Fruit fly (Drosophila melanogaster) Kc167 (cell line): ENCODE data around the gene CG17154.

ENCODE experiments used
- Myc ChIP-seq: fragments of >200 bp; optimal IDR thresholded peaks from 2 replicates; lab custom pipeline; 2017; ENCODE audit warnings: missing external identifiers
- Sin3A ChIP-seq: fragments of >200 bp; optimal IDR thresholded peaks from 2 replicates; lab custom pipeline; 2018; ENCODE audit warnings: missing external identifiers
- h ChIP-seq: fragments of >200 bp; optimal IDR thresholded peaks from 3 replicates; lab custom pipeline; 2018; ENCODE audit warnings: missing external identifiers
- insv ChIP-seq: fragments of >200 bp; optimal IDR thresholded peaks from 3 replicates; lab custom pipeline; 2018; ENCODE audit warnings: missing external identifiers
- psq ChIP-seq: fragments of >200 bp; optimal IDR thresholded peaks from 2 replicates; lab custom pipeline; 2017; ENCODE audit warnings: missing external identifiers

- TF ChIP-seq insv (no peak), psq (lab: Kevin White, UChicago) (no peak), h (lab: Kevin White, UChicago) (no peak), Myc (lab: Kevin White, UChicago) (no peak), Sin3A (lab: Kevin White, UChicago) (no peak)
Observed at dm6 chr3L:12040313-12040924, 48.0 kb upstream of the CG17154 start.
